Fruit fly (Drosophila melanogaster) whole organism, embryonic: Measurements from ENCODE around the gene tau.

Experiments used
- Awh ChIP-seq: fragments of 200-800 bp; sonication (Bioruptor generic); IDR thresholded peaks from 2 replicates; pipeline ENCODE4, ENCODE4 v1.3.6; 2022; ENCODE audit warnings: missing biosample characterization, missing genetic modification characterization
- BEAF-32 ChIP-seq: fragments of 200-800 bp; sonication (Bioruptor generic); optimal IDR thresholded peaks from 3 replicates; lab custom pipeline; 2017; ENCODE audit warnings: missing biosample characterization, missing genetic modification characterization, mild to moderate bottlenecking, moderate library complexity, missing genetic modification reagents
- Bteb2 ChIP-seq: fragments of 200-800 bp; sonication (Bioruptor generic); optimal IDR thresholded peaks from 2 replicates; lab custom pipeline; 2016; ENCODE audit warnings: missing biosample characterization, missing genetic modification characterization
- CG1024 ChIP-seq: fragments of 200-800 bp; sonication (Bioruptor generic); IDR thresholded peaks from 2 replicates; pipeline ENCODE4 v1.3.6; 2022; ENCODE audit warnings: missing biosample characterization, missing genetic modification characterization
- CG10543 ChIP-seq: fragments of 200-800 bp; sonication (Bioruptor generic); optimal IDR thresholded peaks from 3 replicates; lab custom pipeline; 2017; ENCODE audit warnings: missing biosample characterization, mild to moderate bottlenecking, missing genetic modification characterization, moderate library complexity
- CG12071 ChIP-seq: fragments of 200-800 bp; sonication (Bioruptor generic); optimal IDR thresholded peaks from 3 replicates; lab custom pipeline; 2018; ENCODE audit warnings: missing biosample characterization, mild to moderate bottlenecking, missing genetic modification characterization
- CG12659 ChIP-seq: fragments of 200-800 bp; sonication (Bioruptor generic); optimal IDR thresholded peaks from 3 replicates; lab custom pipeline; 2017; ENCODE audit warnings: mild to moderate bottlenecking, missing biosample characterization, missing genetic modification reagents, missing genetic modification characterization
- CG12769 ChIP-seq: fragments of 200-800 bp; sonication (Bioruptor generic); optimal IDR thresholded peaks from 2 replicates; lab custom pipeline; 2019; ENCODE audit warnings: missing biosample characterization, mild to moderate bottlenecking, missing genetic modification characterization, moderate library complexity
- CG15514 ChIP-seq: fragments of 200-800 bp; sonication (Bioruptor generic); optimal IDR thresholded peaks from 3 replicates; lab custom pipeline; 2017; ENCODE audit warnings: missing biosample characterization, missing genetic modification characterization, mild to moderate bottlenecking, moderate library complexity, missing genetic modification reagents
- CG17612 ChIP-seq: fragments of 200-800 bp; sonication (Bioruptor generic); IDR thresholded peaks from 2 replicates; pipeline ENCODE4 v1.3.6; 2022; ENCODE audit warnings: missing biosample characterization, missing genetic modification characterization
- CG18619 ChIP-seq: fragments of 200-800 bp; sonication (Bioruptor generic); optimal IDR thresholded peaks from 3 replicates; lab custom pipeline; 2017; ENCODE audit warnings: missing biosample characterization, mild to moderate bottlenecking, missing genetic modification characterization
- CG31365 ChIP-seq: fragments of 200-800 bp; sonication (Bioruptor generic); optimal IDR thresholded peaks from 2 replicates; lab custom pipeline; 2018; ENCODE audit warnings: missing biosample characterization, mild to moderate bottlenecking, missing genetic modification characterization
- CG34422 ChIP-seq: fragments of 200-800 bp; sonication (Bioruptor generic); IDR thresholded peaks from 3 replicates; pipeline ENCODE4 v1.3.6; 2022; ENCODE audit warnings: missing biosample characterization, missing genetic modification characterization
- CG4617 ChIP-seq: fragments of 200-800 bp; sonication (Bioruptor generic); optimal IDR thresholded peaks from 3 replicates; lab custom pipeline; 2016; ENCODE audit warnings: missing biosample characterization, missing genetic modification characterization, borderline replicate concordance
- CG5245 ChIP-seq: fragments of 200-800 bp; sonication (Bioruptor generic); optimal IDR thresholded peaks from 3 replicates; lab custom pipeline; 2016; ENCODE audit warnings: missing biosample characterization, missing genetic modification characterization
- CG5953 ChIP-seq: fragments of 200-800 bp; sonication (Bioruptor generic); IDR thresholded peaks from 2 replicates; pipeline ENCODE4 v1.3.6; 2022; ENCODE audit warnings: missing biosample characterization, missing genetic modification characterization
- CG8281 ChIP-seq: fragments of 200-800 bp; sonication (Bioruptor generic); optimal IDR thresholded peaks from 2 replicates; lab custom pipeline; 2018; ENCODE audit warnings: missing biosample characterization, mild to moderate bottlenecking, missing genetic modification characterization, moderate library complexity
- CG8478 ChIP-seq: fragments of >200 bp; optimal IDR thresholded peaks from 2 replicates; lab custom pipeline; 2018
- CG9797 ChIP-seq: fragments of 200-800 bp; sonication (Bioruptor generic); optimal IDR thresholded peaks from 3 replicates; lab custom pipeline; 2018; ENCODE audit warnings: missing biosample characterization, mild to moderate bottlenecking, missing genetic modification characterization
- Dp ChIP-seq: fragments of 200-800 bp; sonication (Bioruptor generic); optimal IDR thresholded peaks from 2 replicates; lab custom pipeline; 2018; ENCODE audit warnings: missing biosample characterization, mild to moderate bottlenecking, missing genetic modification characterization, moderate library complexity
- Drgx ChIP-seq: fragments of 200-800 bp; sonication (Bioruptor generic); IDR thresholded peaks from 2 replicates; pipeline ENCODE4 v1.3.6; 2022; ENCODE audit warnings: missing biosample characterization, missing genetic modification characterization
- E2f1 ChIP-seq: fragments of 200-800 bp; sonication (Bioruptor generic); IDR thresholded peaks from 2 replicates; pipeline ENCODE4 v1.3.6; 2022; ENCODE audit warnings: missing biosample characterization, missing genetic modification characterization
- E2f2 ChIP-seq: fragments of 200-800 bp; sonication (Bioruptor generic); IDR thresholded peaks from 2 replicates; pipeline ENCODE4 v1.3.6; 2022; ENCODE audit warnings: missing biosample characterization, missing genetic modification characterization
- Elba2 ChIP-seq: fragments of 200-800 bp; sonication (Bioruptor generic); optimal IDR thresholded peaks from 3 replicates; lab custom pipeline; 2016; ENCODE audit warnings: missing biosample characterization, missing genetic modification characterization
- H15 ChIP-seq: fragments of 200-800 bp; sonication (Bioruptor generic); IDR thresholded peaks from 3 replicates; pipeline ENCODE4 v1.3.6; 2022; ENCODE audit warnings: missing biosample characterization, missing genetic modification characterization
- MBD-R2 ChIP-seq: fragments of 200-800 bp; sonication (Bioruptor generic); IDR thresholded peaks from 2 replicates; pipeline ENCODE4 v1.3.6; 2022; ENCODE audit warnings: missing biosample characterization, missing genetic modification characterization
- MESR4 ChIP-seq: fragments of 200-800 bp; sonication (Bioruptor generic); optimal IDR thresholded peaks from 2 replicates; lab custom pipeline; 2018; ENCODE audit warnings: missing biosample characterization, mild to moderate bottlenecking, missing genetic modification characterization, moderate library complexity
- Nf-YB ChIP-seq: fragments of 200-800 bp; sonication (Bioruptor generic); optimal IDR thresholded peaks from 3 replicates; lab custom pipeline; 2019; ENCODE audit warnings: missing biosample characterization, mild to moderate bottlenecking, missing genetic modification characterization, moderate library complexity
- Nf-YC ChIP-seq: fragments of 200-800 bp; optimal IDR thresholded peaks from 3 replicates; lab custom pipeline; 2019; ENCODE audit warnings: missing biosample characterization, mild to moderate bottlenecking, missing genetic modification characterization, moderate library complexity
- NfI ChIP-seq: fragments of 200-800 bp; sonication (Bioruptor generic); optimal IDR thresholded peaks from 3 replicates; lab custom pipeline; 2018; ENCODE audit warnings: missing biosample characterization, mild to moderate bottlenecking, missing genetic modification characterization, moderate library complexity
- Oaz ChIP-seq: fragments of 200-800 bp; sonication (Bioruptor generic); IDR thresholded peaks from 2 replicates; pipeline ENCODE4 v1.3.6; 2022; ENCODE audit warnings: missing biosample characterization, missing genetic modification characterization
- Optix ChIP-seq: fragments of 200-800 bp; sonication (Bioruptor generic); IDR thresholded peaks from 3 replicates; pipeline ENCODE4 v1.3.6; 2022; ENCODE audit warnings: missing biosample characterization, missing genetic modification characterization
- Sox102F ChIP-seq: fragments of 200-800 bp; sonication (Bioruptor generic); optimal IDR thresholded peaks from 2 replicates; lab custom pipeline; 2018; ENCODE audit warnings: missing biosample characterization, mild to moderate bottlenecking, missing genetic modification characterization, moderate library complexity
- bbx ChIP-seq: fragments of 200-800 bp; sonication (Bioruptor generic); IDR thresholded peaks from 2 replicates; pipeline ENCODE4 v1.3.6; 2022; ENCODE audit warnings: missing biosample characterization, missing genetic modification characterization; ENCODE audit not compliant: partially characterized antibody
- chinmo ChIP-seq: fragments of 200-800 bp; sonication (Bioruptor generic); IDR thresholded peaks from 4 replicates; pipeline ENCODE4 v1.3.6; 2022; ENCODE audit warnings: missing biosample characterization, missing genetic modification characterization; ENCODE audit not compliant: partially characterized antibody
- ci ChIP-seq: fragments of 200-800 bp; sonication (Bioruptor generic); IDR thresholded peaks from 3 replicates; pipeline ENCODE4 v1.3.6; 2022; ENCODE audit warnings: missing biosample characterization, missing genetic modification characterization
- fd64A ChIP-seq: fragments of 200-800 bp; sonication (Bioruptor generic); optimal IDR thresholded peaks from 3 replicates; lab custom pipeline; 2018; ENCODE audit warnings: missing biosample characterization, mild to moderate bottlenecking, missing genetic modification characterization
- fd96Cb ChIP-seq: fragments of 200-800 bp; sonication (Bioruptor generic); optimal IDR thresholded peaks from 2 replicates; lab custom pipeline; 2018; ENCODE audit warnings: missing biosample characterization, mild to moderate bottlenecking, missing genetic modification characterization, moderate library complexity
- gem ChIP-seq: fragments of 200-800 bp; sonication (Bioruptor generic); optimal IDR thresholded peaks from 2 replicates; lab custom pipeline; 2019; ENCODE audit warnings: missing biosample characterization, mild to moderate bottlenecking, missing genetic modification characterization, moderate library complexity
- gfzf ChIP-seq: fragments of 200-800 bp; sonication (Bioruptor generic); optimal IDR thresholded peaks from 2 replicates; lab custom pipeline; 2016; ENCODE audit warnings: missing biosample characterization, mild to moderate bottlenecking, missing genetic modification characterization, moderate library complexity
- grau ChIP-seq: fragments of 200-800 bp; optimal IDR thresholded peaks from 3 replicates; lab custom pipeline; 2019; ENCODE audit warnings: missing biosample characterization, mild to moderate bottlenecking, missing genetic modification characterization, moderate library complexity
- hkb ChIP-seq, 2 experiments: fragments of 200-800 bp in 1 of 2; fragments of >200 bp in 1 of 2; sonication (Bioruptor generic) in 1 of 2; IDR thresholded peaks in 1 of 2; optimal IDR thresholded peaks in 1 of 2; 2 replicates each; pipeline versions ENCODE4 v1.3.6 to Lab custom; 2017 to 2022; ENCODE audit warnings: missing biosample characterization in 1 of 2, missing genetic modification characterization in 1 of 2
- kah ChIP-seq: fragments of 200-800 bp; sonication (Bioruptor generic); optimal IDR thresholded peaks from 2 replicates; lab custom pipeline; 2018; ENCODE audit warnings: missing biosample characterization, mild to moderate bottlenecking, missing genetic modification characterization
- pzg ChIP-seq: fragments of 200-800 bp; sonication (Bioruptor generic); optimal IDR thresholded peaks from 3 replicates; lab custom pipeline; 2018; ENCODE audit warnings: missing biosample characterization, mild to moderate bottlenecking, missing genetic modification characterization, moderate library complexity
- slou ChIP-seq: fragments of 200-800 bp; sonication (Bioruptor generic); optimal IDR thresholded peaks from 3 replicates; lab custom pipeline; 2016; ENCODE audit warnings: missing biosample characterization, missing genetic modification characterization
- unc-4 ChIP-seq: fragments of 200-800 bp; sonication (Bioruptor generic); IDR thresholded peaks from 2 replicates; pipeline ENCODE4 v1.3.6; 2022; ENCODE audit warnings: missing biosample characterization, missing genetic modification characterization; ENCODE audit not compliant: partially characterized antibody
- vfl ChIP-seq: fragments of 200-800 bp; sonication (Bioruptor generic); optimal IDR thresholded peaks from 2 replicates; lab custom pipeline; 2016; ENCODE audit warnings: missing biosample characterization, missing genetic modification characterization
- vvl ChIP-seq: fragments of 200-800 bp; sonication (Bioruptor generic); IDR thresholded peaks from 2 replicates; pipeline ENCODE4 v1.3.6; 2022; ENCODE audit warnings: missing biosample characterization, missing genetic modification characterization

The tau gene

DNA sequence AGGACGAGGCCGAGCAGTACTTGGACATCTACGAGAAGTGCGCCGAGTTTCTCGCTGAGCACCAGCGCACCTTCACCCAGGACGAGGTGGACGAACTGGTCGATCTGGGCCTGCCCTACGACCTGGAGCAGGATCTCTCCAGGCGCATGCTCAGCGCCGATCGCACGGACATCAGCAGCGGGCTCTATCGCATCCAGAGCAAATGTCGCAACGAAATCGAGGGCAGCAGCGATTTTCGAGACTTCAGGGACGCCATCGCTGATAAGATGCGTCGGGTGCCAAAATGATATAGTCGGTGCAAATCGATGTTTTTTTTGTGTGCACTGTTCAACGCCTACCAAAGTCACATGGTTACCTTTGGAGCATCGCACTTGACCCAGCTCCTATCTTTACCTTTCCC, 22.9 kb upstream of the tau start:
- TF ChIP-seq CG8478 (peak; percentile 52), CG5953 (GFP tag; lab: Robert Waterston, UW) (0 out of 2 replicates have a peak, but pooled peaks have one; percentile 27), CG10543 (no peak)
- TF ChIP-seq, all 482 proteins: peak for 2

DNA sequence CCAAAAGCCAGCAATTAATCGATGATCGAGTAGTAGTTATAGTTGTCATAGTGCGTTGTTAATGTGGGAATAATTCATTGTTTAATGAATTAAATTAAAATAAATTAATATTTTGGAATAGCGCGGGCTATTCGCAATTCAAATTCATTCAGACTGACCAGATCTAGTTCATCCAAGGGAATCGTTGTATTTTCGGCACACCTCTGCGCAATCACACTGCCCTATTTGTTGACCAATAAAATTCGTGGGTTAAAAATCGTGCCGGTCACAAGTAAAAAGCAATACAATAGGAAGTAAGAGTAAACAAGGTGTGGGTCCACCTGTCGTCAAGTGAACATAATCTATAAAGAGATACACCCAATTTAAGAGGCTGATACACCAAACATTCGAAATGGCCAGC, 22.2 kb upstream of the tau start, which contains the start of gene CG12883:
Gene CG12883 (plus strand): TSS at position 273 of the 400 bp plus-strand sequence.
- TF ChIP-seq CG18619 (GFP tag; lab: Kevin White, UChicago) = no peak
- peak; percentile 61 for TF ChIP-seq CG9797
- TF ChIP-seq hkb (optimal IDR thresholded peaks at IDR 0.05; lab: Kevin White, UChicago) = no peak
- TF ChIP-seq hkb (GFP tag; IDR thresholded peaks at IDR 0.05; lab: Robert Waterston, UW) = no peak
- no peak for TF ChIP-seq Awh (GFP tag; lab: Robert Waterston, UW)
- peak; percentile 84 for TF ChIP-seq Nf-YC (tag; lab: Kevin White, UChicago)
- peak; percentile 54; the same call in 1 of the 2 replicates for TF ChIP-seq vvl
- no peak for TF ChIP-seq CG1024 (GFP tag; lab: Robert Waterston, UW)
- peak; percentile 63 for TF ChIP-seq Elba2 (GFP tag; lab: Kevin White, UChicago)
- TF ChIP-seq CG8281 = no peak
- peak; percentile 5 for TF ChIP-seq CG12659 (GFP tag; lab: Kevin White, UChicago)
- no peak for TF ChIP-seq H15 (GFP tag; lab: Robert Waterston, UW)
- TF ChIP-seq CG12769 = no peak
- no peak for TF ChIP-seq fd64A
- no peak for TF ChIP-seq Sox102F (GFP tag; lab: Kevin White, UChicago)
- 0 out of 3 replicates have a peak, but pooled peaks have one; percentile 12 for TF ChIP-seq ci (GFP tag; lab: Robert Waterston, UW)
- no peak for TF ChIP-seq NfI (GFP tag; lab: Kevin White, UChicago)
- no peak for TF ChIP-seq CG17612 (GFP tag; lab: Robert Waterston, UW)
- TF ChIP-seq kah (GFP tag; lab: Kevin White, UChicago) = no peak
- no peak for TF ChIP-seq E2f1 (GFP tag; lab: Robert Waterston, UW)
- TF ChIP-seq chinmo (GFP tag; lab: Robert Waterston, UW) = 0 out of 4 replicates have a peak, but pooled peaks have one; percentile 16
- TF ChIP-seq bbx (GFP tag; lab: Robert Waterston, UW) = peak; percentile 8; the same call in 1 of the 2 replicates
- no peak for TF ChIP-seq gem
- TF ChIP-seq Drgx (GFP tag; lab: Robert Waterston, UW) = no peak
- peak; percentile 66 for TF ChIP-seq MBD-R2
- TF ChIP-seq Dp = peak; percentile 82
- no peak for TF ChIP-seq fd96Cb (tag; lab: Kevin White, UChicago)
- TF ChIP-seq unc-4 (GFP tag; lab: Robert Waterston, UW) = 0 out of 2 replicates have a peak, but pooled peaks have one; percentile 33
- TF ChIP-seq Optix (GFP tag; lab: Robert Waterston, UW) = no peak
- TF ChIP-seq CG34422 = peak; percentile 14; the same call in 1 of the 3 replicates
- peak; percentile 3 for TF ChIP-seq CG4617 (GFP tag; lab: Kevin White, UChicago)
- TF ChIP-seq pzg = peak; percentile 59
- no peak for TF ChIP-seq CG12071 (GFP tag; lab: Kevin White, UChicago)
- peak; percentile 74 for TF ChIP-seq gfzf
- TF ChIP-seq MESR4 (GFP tag; lab: Kevin White, UChicago) = peak; percentile 46
- TF ChIP-seq grau (tag; lab: Kevin White, UChicago) = no peak
- peak; percentile 12 for TF ChIP-seq BEAF-32 (GFP tag; lab: Kevin White, UChicago)
- TF ChIP-seq CG31365 = no peak
- TF ChIP-seq CG5245 (GFP tag; lab: Kevin White, UChicago) = no peak
- TF ChIP-seq CG15514 (GFP tag; lab: Kevin White, UChicago) = peak; percentile 52
- TF ChIP-seq Bteb2 (GFP tag; lab: Kevin White, UChicago) = no peak
- no peak for TF ChIP-seq Oaz
- TF ChIP-seq E2f2 (GFP tag; lab: Robert Waterston, UW) = peak; percentile 90
- TF ChIP-seq vfl (GFP tag; lab: Kevin White, UChicago) = no peak
- TF ChIP-seq slou = no peak
- peak; percentile 84 for TF ChIP-seq Nf-YB (GFP tag; lab: Kevin White, UChicago)
